Fruit fly (Drosophila melanogaster) whole organism, embryonic: ENCODE data around the gene Usf.

Experiments used
- Antp ChIP-seq: fragments of 200-800 bp; sonication (Bioruptor generic); optimal IDR thresholded peaks from 3 replicates; lab custom pipeline; 2016; ENCODE audit warnings: missing biosample characterization, missing genetic modification characterization
- CG10321 ChIP-seq: fragments of 200-800 bp; sonication (Bioruptor generic); IDR thresholded peaks from 2 replicates; pipeline ENCODE4 v1.3.6; 2022; ENCODE audit warnings: missing biosample characterization, missing genetic modification characterization
- CG11093 ChIP-seq: fragments of 200-800 bp; sonication (Bioruptor generic); IDR thresholded peaks from 3 replicates; pipeline ENCODE4 v1.3.6; 2022; ENCODE audit warnings: missing biosample characterization, missing genetic modification characterization
- CG11247 ChIP-seq: fragments of 200-800 bp; sonication (Bioruptor generic); IDR thresholded peaks from 2 replicates; pipeline ENCODE4 v1.3.6; 2022; ENCODE audit warnings: missing biosample characterization, missing genetic modification characterization
- CG12071 ChIP-seq: fragments of 200-800 bp; sonication (Bioruptor generic); optimal IDR thresholded peaks from 3 replicates; lab custom pipeline; 2018; ENCODE audit warnings: missing biosample characterization, mild to moderate bottlenecking, missing genetic modification characterization
- CG12299 ChIP-seq: fragments of 200-800 bp; sonication (Bioruptor generic); optimal IDR thresholded peaks from 2 replicates; lab custom pipeline; 2018; ENCODE audit warnings: missing biosample characterization, mild to moderate bottlenecking, missing genetic modification characterization
- CG13296 ChIP-seq: fragments of 200-800 bp; sonication (Bioruptor generic); optimal IDR thresholded peaks from 3 replicates; lab custom pipeline; 2018; ENCODE audit warnings: missing biosample characterization, mild to moderate bottlenecking, missing genetic modification characterization
- CG13894 ChIP-seq: fragments of 200-800 bp; sonication (Bioruptor generic); optimal IDR thresholded peaks from 3 replicates; lab custom pipeline; 2018; ENCODE audit warnings: missing biosample characterization, mild to moderate bottlenecking, missing genetic modification characterization, moderate library complexity
- CG14050 ChIP-seq: fragments of 200-800 bp; sonication (Bioruptor generic); IDR thresholded peaks from 3 replicates; pipeline ENCODE4 v1.3.6; 2022; ENCODE audit warnings: missing biosample characterization, missing genetic modification characterization
- CG15601 ChIP-seq: fragments of 200-800 bp; sonication (Bioruptor generic); optimal IDR thresholded peaks from 3 replicates; lab custom pipeline; 2019; ENCODE audit warnings: missing biosample characterization, mild to moderate bottlenecking, missing genetic modification characterization, moderate library complexity
- CG18476 ChIP-seq: fragments of 200-800 bp; sonication (Bioruptor generic); optimal IDR thresholded peaks from 2 replicates; lab custom pipeline; 2016; ENCODE audit warnings: missing biosample characterization, mild to moderate bottlenecking, missing genetic modification characterization
- CG2116 ChIP-seq: fragments of 200-800 bp; sonication (Bioruptor generic); optimal IDR thresholded peaks from 3 replicates; lab custom pipeline; 2018; ENCODE audit warnings: missing biosample characterization, mild to moderate bottlenecking, missing genetic modification characterization
- CG2129 ChIP-seq: fragments of 200-800 bp; sonication (Bioruptor generic); IDR thresholded peaks from 2 replicates; pipeline ENCODE4 v1.3.6; 2022; ENCODE audit warnings: missing biosample characterization, missing genetic modification characterization; ENCODE audit not compliant: partially characterized antibody
- CG2202 ChIP-seq: fragments of 200-800 bp; sonication (Bioruptor generic); optimal IDR thresholded peaks from 2 replicates; lab custom pipeline; 2018; ENCODE audit warnings: missing biosample characterization, mild to moderate bottlenecking, missing genetic modification characterization
- CG30020 ChIP-seq: fragments of 200-800 bp; optimal IDR thresholded peaks from 2 replicates; lab custom pipeline; 2019; ENCODE audit warnings: missing biosample characterization, mild to moderate bottlenecking, missing genetic modification characterization, moderate library complexity
- CG31365 ChIP-seq: fragments of 200-800 bp; sonication (Bioruptor generic); optimal IDR thresholded peaks from 2 replicates; lab custom pipeline; 2018; ENCODE audit warnings: missing biosample characterization, mild to moderate bottlenecking, missing genetic modification characterization
- CG34422 ChIP-seq: fragments of 200-800 bp; sonication (Bioruptor generic); IDR thresholded peaks from 3 replicates; pipeline ENCODE4 v1.3.6; 2022; ENCODE audit warnings: missing biosample characterization, missing genetic modification characterization
- CG3847 ChIP-seq: fragments of 200-800 bp; sonication (Bioruptor generic); IDR thresholded peaks from 2 replicates; pipeline ENCODE4 v1.3.6; 2022; ENCODE audit warnings: missing biosample characterization, missing genetic modification characterization
- CG4617 ChIP-seq: fragments of 200-800 bp; sonication (Bioruptor generic); optimal IDR thresholded peaks from 3 replicates; lab custom pipeline; 2016; ENCODE audit warnings: missing biosample characterization, missing genetic modification characterization, borderline replicate concordance
- CG5180 ChIP-seq: fragments of 200-800 bp; sonication (Bioruptor generic); optimal IDR thresholded peaks from 3 replicates; lab custom pipeline; 2017; ENCODE audit warnings: missing biosample characterization, missing genetic modification characterization, mild to moderate bottlenecking, moderate library complexity, missing genetic modification reagents
- CG7963 ChIP-seq: fragments of 200-800 bp; sonication (Bioruptor generic); IDR thresholded peaks from 3 replicates; pipeline ENCODE4 v1.3.6; 2022; ENCODE audit warnings: missing biosample characterization, missing genetic modification characterization; ENCODE audit not compliant: partially characterized antibody
- CG8388 ChIP-seq: fragments of 200-800 bp; sonication (Bioruptor generic); optimal IDR thresholded peaks from 2 replicates; lab custom pipeline; 2019; ENCODE audit warnings: missing biosample characterization, mild to moderate bottlenecking, missing genetic modification characterization, moderate library complexity
- CG9797 ChIP-seq: fragments of 200-800 bp; sonication (Bioruptor generic); optimal IDR thresholded peaks from 3 replicates; lab custom pipeline; 2018; ENCODE audit warnings: missing biosample characterization, mild to moderate bottlenecking, missing genetic modification characterization
- Camta ChIP-seq: fragments of 200-800 bp; sonication (Bioruptor generic); optimal IDR thresholded peaks from 2 replicates; lab custom pipeline; 2016; ENCODE audit warnings: missing biosample characterization, missing genetic modification characterization
- Dfd ChIP-seq, 2 experiments: fragments of >200 bp; optimal IDR thresholded peaks; 2 replicates each; lab custom pipeline; 2017; ENCODE audit warnings: missing biosample characterization in 2 of 2, missing genetic modification characterization in 2 of 2
- Doc3 ChIP-seq: fragments of 200-800 bp; sonication (Bioruptor generic); IDR thresholded peaks from 3 replicates; pipeline ENCODE4 v1.3.6; 2022; ENCODE audit warnings: missing biosample characterization, missing genetic modification characterization; ENCODE audit not compliant: partially characterized antibody
- Dref ChIP-seq: fragments of 200-800 bp; sonication (Bioruptor generic); IDR thresholded peaks from 2 replicates; pipeline ENCODE4 v1.3.6; 2022; ENCODE audit warnings: missing biosample characterization, missing genetic modification characterization
- Eip74EF ChIP-seq, 2 experiments: fragments of 200-800 bp in 1 of 2; fragments of >200 bp in 1 of 2; sonication (Bioruptor generic) in 1 of 2; optimal IDR thresholded peaks; 2 replicates each; lab custom pipeline; 2017 to 2019; ENCODE audit warnings: missing biosample characterization in 2 of 2, missing genetic modification characterization in 2 of 2, mild to moderate bottlenecking in 1 of 2, moderate library complexity in 1 of 2
- Hr51 ChIP-seq, 2 experiments: fragments of 200-800 bp; sonication (Bioruptor generic); optimal IDR thresholded peaks; 2 replicates in 1 of 2; 3 replicates in 1 of 2; lab custom pipeline; 2016 to 2018; ENCODE audit warnings: missing biosample characterization in 2 of 2, missing genetic modification characterization in 2 of 2, mild to moderate bottlenecking in 1 of 2, moderate library complexity in 1 of 2
- Hr78 ChIP-seq, 2 experiments: fragments of 200-800 bp in 1 of 2; fragments of >200 bp in 1 of 2; sonication (Bioruptor generic) in 1 of 2; optimal IDR thresholded peaks; 2 replicates each; lab custom pipeline; 2017 to 2019; ENCODE audit warnings: missing biosample characterization in 2 of 2, missing genetic modification characterization in 2 of 2, mild to moderate bottlenecking in 1 of 2, moderate library complexity in 1 of 2
- Lim3 ChIP-seq: fragments of 200-800 bp; sonication (Bioruptor generic); IDR thresholded peaks from 2 replicates; pipeline ENCODE4 v1.3.6; 2022; ENCODE audit warnings: missing biosample characterization, missing genetic modification characterization
- Max ChIP-seq: fragments of 200-800 bp; sonication (Bioruptor generic); optimal IDR thresholded peaks from 2 replicates; lab custom pipeline; 2016; ENCODE audit warnings: missing biosample characterization, mild to moderate bottlenecking, missing genetic modification characterization
- NC2α ChIP-seq: fragments of 200-800 bp; sonication (Bioruptor generic); optimal IDR thresholded peaks from 2 replicates; lab custom pipeline; 2016; ENCODE audit warnings: missing biosample characterization, missing genetic modification characterization
- Pdp1 ChIP-seq, 2 experiments: fragments of 200-800 bp; sonication (Bioruptor generic); optimal IDR thresholded peaks; 3 replicates each; lab custom pipeline; 2016; ENCODE audit warnings: missing biosample characterization in 2 of 2, missing genetic modification characterization in 2 of 2, mild to moderate bottlenecking in 1 of 2, moderate library complexity in 1 of 2
- Scr ChIP-seq: fragments of 200-800 bp; sonication (Bioruptor generic); IDR thresholded peaks from 2 replicates; pipeline ENCODE4 v1.3.6; 2022; ENCODE audit warnings: missing biosample characterization, missing genetic modification characterization; ENCODE audit not compliant: partially characterized antibody
- chn ChIP-seq: fragments of 200-800 bp; sonication (Bioruptor generic); optimal IDR thresholded peaks from 2 replicates; lab custom pipeline; 2016; ENCODE audit warnings: missing biosample characterization, missing genetic modification characterization
- fu2 ChIP-seq: fragments of 200-800 bp; sonication (Bioruptor generic); optimal IDR thresholded peaks from 2 replicates; lab custom pipeline; 2016; ENCODE audit warnings: missing biosample characterization, missing genetic modification characterization
- gfzf ChIP-seq: fragments of 200-800 bp; sonication (Bioruptor generic); optimal IDR thresholded peaks from 2 replicates; lab custom pipeline; 2016; ENCODE audit warnings: missing biosample characterization, mild to moderate bottlenecking, missing genetic modification characterization, moderate library complexity
- her ChIP-seq: fragments of 200-800 bp; sonication (Bioruptor generic); optimal IDR thresholded peaks from 2 replicates; lab custom pipeline; 2016; ENCODE audit warnings: missing biosample characterization, missing genetic modification characterization
- hth ChIP-seq: fragments of >200 bp; optimal IDR thresholded peaks from 2 replicates; lab custom pipeline; 2017; ENCODE audit warnings: inconsistent platforms
- lola ChIP-seq, 3 experiments: fragments of >200 bp in 2 of 3; fragments of 200-800 bp in 1 of 3; sonication (Bioruptor generic) in 1 of 3; optimal IDR thresholded peaks; 2 replicates each; lab custom pipeline; 2017 to 2019; ENCODE audit warnings: missing biosample characterization in 3 of 3, missing genetic modification characterization in 3 of 3, mild to moderate bottlenecking in 1 of 3, moderate library complexity in 1 of 3
- nerfin-1 ChIP-seq: fragments of 200-800 bp; sonication (Bioruptor generic); optimal IDR thresholded peaks from 3 replicates; lab custom pipeline; 2019; ENCODE audit warnings: missing biosample characterization, mild to moderate bottlenecking, missing genetic modification characterization, moderate library complexity
- nom ChIP-seq: fragments of 200-800 bp; sonication (Bioruptor generic); optimal IDR thresholded peaks from 2 replicates; lab custom pipeline; 2017; ENCODE audit warnings: missing biosample characterization, missing genetic modification characterization, mild to moderate bottlenecking, moderate library complexity, missing genetic modification reagents
- onecut ChIP-seq: fragments of 200-800 bp; sonication (Bioruptor generic); IDR thresholded peaks from 2 replicates; pipeline ENCODE4 v1.3.6; 2022; ENCODE audit warnings: missing biosample characterization, missing genetic modification characterization
- pho ChIP-seq: fragments of 200-800 bp; sonication (Bioruptor generic); optimal IDR thresholded peaks from 2 replicates; lab custom pipeline; 2016; ENCODE audit warnings: missing biosample characterization, missing genetic modification characterization
- run ChIP-seq: fragments of 200-800 bp; sonication (Bioruptor generic); optimal IDR thresholded peaks from 3 replicates; lab custom pipeline; 2018; ENCODE audit warnings: missing biosample characterization, mild to moderate bottlenecking, missing genetic modification characterization
- stwl ChIP-seq: fragments of 200-800 bp; sonication (Bioruptor generic); optimal IDR thresholded peaks from 3 replicates; lab custom pipeline; 2018; ENCODE audit warnings: missing biosample characterization, mild to moderate bottlenecking, missing genetic modification characterization, moderate library complexity
- twi ChIP-seq: fragments of 200-800 bp; optimal IDR thresholded peaks from 2 replicates; lab custom pipeline; 2019; ENCODE audit warnings: missing biosample characterization, mild to moderate bottlenecking, missing genetic modification characterization, moderate library complexity
- vvl ChIP-seq: fragments of 200-800 bp; sonication (Bioruptor generic); IDR thresholded peaks from 2 replicates; pipeline ENCODE4 v1.3.6; 2022; ENCODE audit warnings: missing biosample characterization, missing genetic modification characterization
- yki ChIP-seq: fragments of >200 bp; optimal IDR thresholded peaks from 3 replicates; lab custom pipeline; 2018

Usf gene

dm6 chrX:4540430-4540932, 8.1 kb downstream of the Usf start, which contains the start of the genes rb and CHOp24 (continued):
- TF ChIP-seq vvl (GFP tag; lab: Robert Waterston, UW): no peak
- no peak for TF ChIP-seq Hr78 (GFP tag; optimal IDR thresholded peaks at IDR 0.05; lab: Kevin White, UChicago)
- TF ChIP-seq twi (tag; lab: Kevin White, UChicago): no peak
- TF ChIP-seq Max (GFP tag; lab: Kevin White, UChicago): peak; percentile 28
- TF ChIP-seq CG30020 (tag; lab: Kevin White, UChicago): peak; percentile 59
- peak; percentile 23 for TF ChIP-seq pho (GFP tag; lab: Kevin White, UChicago)
- TF ChIP-seq CG12071 (GFP tag; lab: Kevin White, UChicago): no peak
- peak; percentile 10 for TF ChIP-seq Camta (GFP tag; lab: Kevin White, UChicago)
- TF ChIP-seq Hr51 (GFP tag; optimal IDR thresholded peaks at IDR 0.05; lab: Kevin White, UChicago): no peak
- no peak for TF ChIP-seq CG11093 (GFP tag; lab: Robert Waterston, UW)
- peak; percentile 83 for TF ChIP-seq Dref
- TF ChIP-seq CG10321: no peak
- TF ChIP-seq chn (GFP tag; lab: Kevin White, UChicago): peak; percentile 17
- no peak for TF ChIP-seq CG2202 (tag; lab: Kevin White, UChicago)
- no peak for TF ChIP-seq Eip74EF (GFP tag; optimal IDR thresholded peaks at IDR 0.05; lab: Kevin White, UChicago)
- no peak for TF ChIP-seq yki (lab: Kevin White, UChicago)
- no peak for TF ChIP-seq CG15601 (tag; lab: Kevin White, UChicago)
- TF ChIP-seq CG18476 (GFP tag; lab: Kevin White, UChicago): no peak
- no peak for TF ChIP-seq hth (lab: Kevin White, UChicago)
- TF ChIP-seq CG2129 (GFP tag; lab: Robert Waterston, UW): peak; percentile 72; the same call in 1 of the 2 replicates
- peak; percentile 50 for TF ChIP-seq gfzf (GFP tag; lab: Kevin White, UChicago)
- peak; percentile 17; the same call in 1 of the 2 replicates for TF ChIP-seq CG3847 (GFP tag; lab: Robert Waterston, UW)
- peak; percentile 47 for TF ChIP-seq Antp (GFP tag; lab: Kevin White, UChicago)
- peak; percentile 68 for TF ChIP-seq CG9797 (GFP tag; lab: Kevin White, UChicago)
- TF ChIP-seq her: no peak
- TF ChIP-seq nom (GFP tag; lab: Kevin White, UChicago): peak; percentile 22
- peak; percentile 25 to 38 for TF ChIP-seq Pdp1 (GFP tag; optimal IDR thresholded peaks at IDR 0.05; lab: Kevin White, UChicago)
- TF ChIP-seq fu2 (GFP tag; lab: Kevin White, UChicago): no peak
- peak; percentile 51 for TF ChIP-seq CG4617
- TF ChIP-seq Dfd (GFP tag; optimal IDR thresholded peaks at IDR 0.05; lab: Kevin White, UChicago): no peak
- TF ChIP-seq CG12299 (tag; lab: Kevin White, UChicago): no peak
- no peak for TF ChIP-seq Lim3 (GFP tag; lab: Robert Waterston, UW)
- peak; percentile 64 for TF ChIP-seq stwl (tag; lab: Kevin White, UChicago)
- no peak for TF ChIP-seq CG31365 (tag; lab: Kevin White, UChicago)
- TF ChIP-seq run (tag; lab: Kevin White, UChicago): no peak
- peak; percentile 95 for TF ChIP-seq Scr (GFP tag; lab: Robert Waterston, UW)
- no peak for TF ChIP-seq CG5180 (GFP tag; lab: Kevin White, UChicago)
- no peak for TF ChIP-seq onecut
- no peak for TF ChIP-seq CG34422 (GFP tag; lab: Robert Waterston, UW)
- no peak for TF ChIP-seq CG11247 (GFP tag; lab: Robert Waterston, UW)
- TF ChIP-seq NC2α: no peak
- peak in 1 of 3 experiments; percentile 9 for TF ChIP-seq lola (GFP tag; optimal IDR thresholded peaks at IDR 0.05; lab: Kevin White, UChicago)
- no peak for TF ChIP-seq CG8388
- no peak for TF ChIP-seq CG14050 (GFP tag; lab: Robert Waterston, UW)
- TF ChIP-seq Doc3: peak; percentile 88
- peak; percentile 95 for TF ChIP-seq CG7963
- peak; percentile 84 for TF ChIP-seq CG2116 (GFP tag; lab: Kevin White, UChicago)
- TF ChIP-seq CG13296 (GFP tag; lab: Kevin White, UChicago): no peak
- no peak for TF ChIP-seq CG13894 (tag; lab: Kevin White, UChicago)
- peak; percentile 99 for TF ChIP-seq nerfin-1 (tag; lab: Kevin White, UChicago)
